In the genomic region with DNA sequence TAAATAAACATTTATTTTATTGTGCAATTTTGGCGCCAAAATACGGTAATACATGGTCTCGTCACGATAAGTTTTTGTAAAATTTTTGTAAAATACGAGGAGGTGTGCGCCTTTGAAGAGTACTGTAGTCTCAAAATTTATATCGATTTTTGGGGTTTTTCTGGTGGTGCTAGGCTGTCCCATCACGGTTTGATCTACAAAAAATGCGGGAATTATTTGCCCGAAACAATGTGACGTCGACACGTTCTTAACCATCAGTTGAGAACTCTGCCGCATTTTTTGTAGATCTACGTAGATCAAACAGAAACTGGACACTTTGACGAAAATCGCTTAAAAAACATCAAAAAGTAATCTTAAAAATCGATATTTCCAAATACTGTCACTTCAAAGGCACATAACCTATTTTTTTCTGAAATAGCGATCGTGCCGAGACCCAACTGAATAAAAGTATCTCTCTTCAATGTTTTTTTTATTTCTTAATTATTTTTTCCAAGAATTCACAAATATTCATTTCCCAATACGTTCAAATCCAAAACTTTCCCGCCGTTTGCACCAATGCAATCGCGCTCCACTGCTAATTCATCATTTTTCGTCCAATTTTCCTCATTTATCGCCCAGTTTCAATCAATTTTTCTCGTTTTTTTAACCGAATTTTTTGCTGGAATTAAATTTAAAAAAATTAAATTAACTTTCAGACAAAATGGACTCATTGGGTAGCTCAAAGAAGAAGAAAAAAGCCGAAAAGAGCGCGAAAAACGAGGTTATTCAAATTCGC, we compare ENCODE assay signal across 4 worm cellular contexts.
A peak's percentile ranks its signal among the peaks of the same experiment; 100 is the strongest.
TF ChIP-seq lines count a peak whose summit lies in the region.

pqn-80 (plus strand) TSS at position 694 of the 775 bp plus-strand sequence.

TF ChIP-seq in whole organism, L1 larva, 84 proteins besides CTCF, POLR2A, EP300 and RAD21 (continued from another document and continues in another):
- TF ChIP-seq snu-23 (GFP tag; optimal IDR thresholded peaks at IDR 0.05; lab: Kevin White, UChicago) = peak; percentile 74
- no peak for TF ChIP-seq hlh-17 (GFP tag; optimal IDR thresholded peaks at IDR 0.05; lab: Kevin White, UChicago; ENCODE audit: borderline replicate concordance)
- no peak for TF ChIP-seq ets-5 (GFP tag; IDR thresholded peaks at IDR 0.05; lab: Robert Waterston, UW)
- TF ChIP-seq ceh-8 (GFP tag; optimal IDR thresholded peaks at IDR 0.05; lab: Kevin White, UChicago) = no peak
- no peak for TF ChIP-seq pqm-1 (tag; optimal IDR thresholded peaks at IDR 0.05; lab: Kevin White, UChicago)
- peak; percentile 65 for TF ChIP-seq C16A3.4 (tag; optimal IDR thresholded peaks at IDR 0.05; lab: Kevin White, UChicago)
- no peak for TF ChIP-seq ces-1 (GFP tag; optimal IDR thresholded peaks at IDR 0.05; lab: Kevin White, UChicago)
- no peak for TF ChIP-seq zip-4 (GFP tag; optimal IDR thresholded peaks at IDR 0.05; lab: Kevin White, UChicago)
- no peak for TF ChIP-seq isw-1 (GFP tag; IDR thresholded peaks at IDR 0.05; lab: Robert Waterston, UW)
- TF ChIP-seq lsy-2 (tag; optimal IDR thresholded peaks at IDR 0.05; lab: Kevin White, UChicago) = peak; percentile 69 to 85
- TF ChIP-seq nhr-20 (tag; optimal IDR thresholded peaks at IDR 0.05; lab: Kevin White, UChicago) = peak; percentile 64
- TF ChIP-seq ceh-90 (tag; optimal IDR thresholded peaks at IDR 0.05; lab: Kevin White, UChicago) = no peak
- TF ChIP-seq elt-2 (tag; optimal IDR thresholded peaks at IDR 0.05; lab: Kevin White, UChicago) = no peak
- no peak for TF ChIP-seq aha-1 (tag; optimal IDR thresholded peaks at IDR 0.05; lab: Kevin White, UChicago)
- no peak for TF ChIP-seq ama-1 (optimal IDR thresholded peaks at IDR 0.05; lab: Kevin White, UChicago)
- TF ChIP-seq pax-3 (tag; optimal IDR thresholded peaks at IDR 0.05; lab: Kevin White, UChicago) = no peak
- TF ChIP-seq mef-2 (tag; optimal IDR thresholded peaks at IDR 0.05; lab: Kevin White, UChicago) = no peak
- peak; percentile 23 for TF ChIP-seq ztf-4 (tag; optimal IDR thresholded peaks at IDR 0.05; lab: Kevin White, UChicago)
- TF ChIP-seq dpl-1 (GFP tag; optimal IDR thresholded peaks at IDR 0.05; lab: Kevin White, UChicago) = peak; percentile 93 to 96 (median 95)
- no peak for TF ChIP-seq snpc-4 (tag; optimal IDR thresholded peaks at IDR 0.05; lab: Kevin White, UChicago)
- TF ChIP-seq aly-2 (tag; optimal IDR thresholded peaks at IDR 0.05; lab: Kevin White, UChicago) = peak; percentile 32
- TF ChIP-seq unc-30 (tag; optimal IDR thresholded peaks at IDR 0.05; lab: Kevin White, UChicago) = no peak
- no peak for TF ChIP-seq unc-98 (GFP tag; IDR thresholded peaks at IDR 0.05; lab: Robert Waterston, UW)
- no peak for TF ChIP-seq lin-14 (GFP tag; optimal IDR thresholded peaks at IDR 0.05; lab: Kevin White, UChicago)
- TF ChIP-seq zag-1 (tag; optimal IDR thresholded peaks at IDR 0.05; lab: Kevin White, UChicago) = no peak
- peak; percentile 93 to 97 for TF ChIP-seq lin-35 (GFP tag; optimal IDR thresholded peaks at IDR 0.05; lab: Kevin White, UChicago)
- TF ChIP-seq hlh-4 (tag; optimal IDR thresholded peaks at IDR 0.05; lab: Kevin White, UChicago) = no peak
- TF ChIP-seq mep-1 (tag; optimal IDR thresholded peaks at IDR 0.05; lab: Kevin White, UChicago) = peak; percentile 65
- TF ChIP-seq nhr-12 (tag; optimal IDR thresholded peaks at IDR 0.05; lab: Kevin White, UChicago) = no peak
- no peak for TF ChIP-seq nhr-11 (tag; optimal IDR thresholded peaks at IDR 0.05; lab: Kevin White, UChicago)
- no peak for TF ChIP-seq nhr-84 (tag; optimal IDR thresholded peaks at IDR 0.05; lab: Kevin White, UChicago)
- peak; percentile 67 for TF ChIP-seq unc-130 (tag; optimal IDR thresholded peaks at IDR 0.05; lab: Kevin White, UChicago)

TF ChIP-seq in whole organism, L2 larva, 48 proteins besides CTCF, POLR2A, EP300 and RAD21 (continued from another document):
- peak; percentile 24 for TF ChIP-seq crh-2 (tag; optimal IDR thresholded peaks at IDR 0.05; lab: Kevin White, UChicago)
- peak; percentile 4 for TF ChIP-seq snpc-4 (tag; optimal IDR thresholded peaks at IDR 0.05; lab: Kevin White, UChicago)
- TF ChIP-seq mab-5 (tag; optimal IDR thresholded peaks at IDR 0.05; lab: Kevin White, UChicago) = peak; percentile 26
- TF ChIP-seq C34F6.9 (tag; optimal IDR thresholded peaks at IDR 0.05; lab: Kevin White, UChicago) = peak; percentile 56
- no peak for TF ChIP-seq ceh-82 (tag; optimal IDR thresholded peaks at IDR 0.05; lab: Kevin White, UChicago)
- TF ChIP-seq gmeb-1 (tag; optimal IDR thresholded peaks at IDR 0.05; lab: Kevin White, UChicago) = peak; percentile 94
TF ChIP-seq in whole organism, L2 larva: peak in this region for 14.

TF ChIP-seq in whole organism, L4 larva, 104 proteins besides CTCF, POLR2A, EP300 and RAD21 (continued from another document):
- no peak for TF ChIP-seq egl-43 (GFP tag; IDR thresholded peaks at IDR 0.05; lab: Robert Waterston, UW)
- peak; percentile 22 for TF ChIP-seq dve-1 (tag; optimal IDR thresholded peaks at IDR 0.05; lab: Kevin White, UChicago; ENCODE audit: insufficient read depth)
- no peak for TF ChIP-seq arid-1 (GFP tag; conservative IDR thresholded peaks at IDR 0.05; lab: Robert Waterston, UW)
- no peak for TF ChIP-seq ces-1 (GFP tag; optimal IDR thresholded peaks at IDR 0.05; lab: Kevin White, UChicago)
- 0 out of 2 replicates have a peak, but pooled peaks have one; percentile 38 for TF ChIP-seq mdt-29 (GFP tag; IDR thresholded peaks at IDR 0.05; lab: Robert Waterston, UW)
- TF ChIP-seq zfp-2 (tag; optimal IDR thresholded peaks at IDR 0.05; lab: Kevin White, UChicago) = no peak
- TF ChIP-seq cey-2 (tag; optimal IDR thresholded peaks at IDR 0.05; lab: Kevin White, UChicago; ENCODE audit: borderline replicate concordance, insufficient read depth) = no peak
- TF ChIP-seq pqm-1 (tag; optimal IDR thresholded peaks at IDR 0.05; lab: Kevin White, UChicago) = no peak
- no peak for TF ChIP-seq nhr-11 (tag; optimal IDR thresholded peaks at IDR 0.05; lab: Kevin White, UChicago)
- TF ChIP-seq lin-1 (GFP tag; IDR thresholded peaks at IDR 0.05; lab: Robert Waterston, UW) = no peak
- no peak for TF ChIP-seq duxl-1 (tag; optimal IDR thresholded peaks at IDR 0.05; lab: Kevin White, UChicago; ENCODE audit: poor library complexity)
- TF ChIP-seq nhr-25 (tag; optimal IDR thresholded peaks at IDR 0.05; lab: Kevin White, UChicago; ENCODE audit: borderline replicate concordance, insufficient read depth) = no peak
- no peak for TF ChIP-seq nhr-41 (GFP tag; IDR thresholded peaks at IDR 0.05; lab: Robert Waterston, UW)
- TF ChIP-seq jun-1 (tag; optimal IDR thresholded peaks at IDR 0.05; lab: Kevin White, UChicago) = no peak
- peak; percentile 45 for TF ChIP-seq mep-1 (tag; optimal IDR thresholded peaks at IDR 0.05; lab: Kevin White, UChicago)
- no peak for TF ChIP-seq aly-2 (tag; optimal IDR thresholded peaks at IDR 0.05; lab: Kevin White, UChicago)
- no peak for TF ChIP-seq lim-7 (GFP tag; IDR thresholded peaks at IDR 0.05; lab: Robert Waterston, UW)
- TF ChIP-seq ceh-44 (GFP tag; IDR thresholded peaks at IDR 0.05; lab: Robert Waterston, UW) = no peak
- peak; percentile 48 for TF ChIP-seq hlh-30 (tag; optimal IDR thresholded peaks at IDR 0.05; lab: Kevin White, UChicago; ENCODE audit: insufficient read depth)
- peak; percentile 11 for TF ChIP-seq rbr-2 (tag; optimal IDR thresholded peaks at IDR 0.05; lab: Kevin White, UChicago)
- TF ChIP-seq gei-8 (GFP tag; optimal IDR thresholded peaks at IDR 0.05; lab: Kevin White, UChicago) = no peak
- peak; percentile 64 for TF ChIP-seq mes-2 (tag; optimal IDR thresholded peaks at IDR 0.05; lab: Kevin White, UChicago; ENCODE audit: poor library complexity, severe bottlenecking)
- no peak for TF ChIP-seq tag-97 (GFP tag; IDR thresholded peaks at IDR 0.05; lab: Robert Waterston, UW)
- peak in 1 of 2 experiments; percentile 84 for TF ChIP-seq lsy-2 (tag; optimal IDR thresholded peaks at IDR 0.05; lab: Kevin White, UChicago)
- TF ChIP-seq hmg-1.1 (GFP tag; IDR thresholded peaks at IDR 0.05; lab: Robert Waterston, UW) = peak; percentile 20; the same call in 1 of the 2 replicates
- TF ChIP-seq nhr-6 (tag; optimal IDR thresholded peaks at IDR 0.05; lab: Kevin White, UChicago) = peak; percentile 8
- no peak for TF ChIP-seq spr-1 (tag; optimal IDR thresholded peaks at IDR 0.05; lab: Kevin White, UChicago)
- TF ChIP-seq dmd-9 (GFP tag; IDR thresholded peaks at IDR 0.05; lab: Robert Waterston, UW) = 0 out of 2 replicates have a peak, but pooled peaks have one; percentile 30
- TF ChIP-seq lin-13 (GFP tag; optimal IDR thresholded peaks at IDR 0.05; lab: Kevin White, UChicago) = peak; percentile 9
- no peak for TF ChIP-seq ZK546.5 (tag; optimal IDR thresholded peaks at IDR 0.05; lab: Kevin White, UChicago)
- no peak for TF ChIP-seq F37D6.2 (tag; optimal IDR thresholded peaks at IDR 0.05; lab: Kevin White, UChicago)
- TF ChIP-seq nhr-42 (GFP tag; IDR thresholded peaks at IDR 0.05; lab: Robert Waterston, UW) = no peak
- TF ChIP-seq pha-4 (GFP tag; IDR thresholded peaks at IDR 0.05; lab: Robert Waterston, UW) = no peak
- no peak for TF ChIP-seq pha-4 (tag; optimal IDR thresholded peaks at IDR 0.05; lab: Kevin White, UChicago)
- TF ChIP-seq F26F4.8 (GFP tag; conservative IDR thresholded peaks at IDR 0.05; lab: Robert Waterston, UW) = no peak
- peak; percentile 96 for TF ChIP-seq lin-38 (GFP tag; IDR thresholded peaks at IDR 0.05; lab: Robert Waterston, UW)
- peak; percentile 68 for TF ChIP-seq aha-1 (tag; lab: Kevin White, UChicago)
- no peak for TF ChIP-seq nhr-48 (tag; optimal IDR thresholded peaks at IDR 0.05; lab: Kevin White, UChicago)
- TF ChIP-seq nhr-102 (tag; optimal IDR thresholded peaks at IDR 0.05; lab: Kevin White, UChicago) = no peak
- TF ChIP-seq unc-62 (GFP tag; optimal IDR thresholded peaks at IDR 0.05 in 1 of 2; lab: Kevin White, UChicago) = peak in 1 of 2 experiments; percentile 36
- TF ChIP-seq unc-62 (tag; optimal IDR thresholded peaks at IDR 0.05; lab: Kevin White, UChicago) = no peak
- no peak for TF ChIP-seq unc-39 (tag; optimal IDR thresholded peaks at IDR 0.05; lab: Kevin White, UChicago)
- no peak for TF ChIP-seq zag-1 (tag; optimal IDR thresholded peaks at IDR 0.05; lab: Kevin White, UChicago)

TF ChIP-seq in whole organism, young adult, 124 proteins besides CTCF, POLR2A, EP300 and RAD21 (continued from another document):
- TF ChIP-seq Y53G8AR.9 (GFP tag; conservative IDR thresholded peaks at IDR 0.05; lab: Robert Waterston, UW) (0 out of 2 replicates have a peak, but pooled peaks have one; percentile 42), attf-6 (GFP tag; IDR thresholded peaks at IDR 0.05; lab: Robert Waterston, UW) (no peak), madf-3 (GFP tag; IDR thresholded peaks at IDR 0.05; lab: Robert Waterston, UW) (0 out of 2 replicates have a peak, but pooled peaks have one; percentile 35), ama-1 (optimal IDR thresholded peaks at IDR 0.05; lab: Kevin White, UChicago) (no peak), ama-1 (GFP tag; optimal IDR thresholded peaks at IDR 0.05; lab: Kevin White, UChicago) (no peak), nhr-120 (GFP tag; IDR thresholded peaks at IDR 0.05; lab: Robert Waterston, UW) (no peak), sptf-2 (GFP tag; optimal IDR thresholded peaks at IDR 0.05; lab: Kevin White, UChicago) (no peak), lin-54 (GFP tag; optimal IDR thresholded peaks at IDR 0.05; lab: Kevin White, UChicago) (peak; percentile 74), F22D6.2 (tag; optimal IDR thresholded peaks at IDR 0.05; lab: Kevin White, UChicago) (no peak), snpc-4 (GFP tag; optimal IDR thresholded peaks at IDR 0.05; lab: Kevin White, UChicago) (no peak), snpc-4 (tag; optimal IDR thresholded peaks at IDR 0.05; lab: Kevin White, UChicago) (no peak), rec-8 (tag; optimal IDR thresholded peaks at IDR 0.05; lab: Kevin White, UChicago) (no peak), dpff-1 (tag; optimal IDR thresholded peaks at IDR 0.05; lab: Kevin White, UChicago) (no peak), mes-4 (tag; optimal IDR thresholded peaks at IDR 0.05; lab: Kevin White, UChicago) (no peak), pbrm-1 (GFP tag; IDR thresholded peaks at IDR 0.05; lab: Robert Waterston, UW) (0 out of 2 replicates have a peak, but pooled peaks have one; percentile 22), let-526 (GFP tag; IDR thresholded peaks at IDR 0.05; lab: Robert Waterston, UW) (no peak), F39B2.1 (GFP tag; IDR thresholded peaks at IDR 0.05; lab: Robert Waterston, UW) (no peak), dox-1 (GFP tag; IDR thresholded peaks at IDR 0.05; lab: Robert Waterston, UW) (no peak), K12H6.12 (tag; optimal IDR thresholded peaks at IDR 0.05; lab: Kevin White, UChicago) (no peak), snpc-3.4 (tag; optimal IDR thresholded peaks at IDR 0.05; lab: Kevin White, UChicago) (no peak), madf-8 (GFP tag; conservative IDR thresholded peaks at IDR 0.05; lab: Robert Waterston, UW) (peak; percentile 60), rpc-1 (optimal IDR thresholded peaks at IDR 0.05; lab: Kevin White, UChicago) (no peak), rpc-1 (tag; optimal IDR thresholded peaks at IDR 0.05; lab: Kevin White, UChicago) (no peak), dpl-1 (GFP tag; optimal IDR thresholded peaks at IDR 0.05; lab: Kevin White, UChicago) (peak; percentile 68), lin-26 (GFP tag; IDR thresholded peaks at IDR 0.05; lab: Robert Waterston, UW) (no peak), ceh-91 (GFP tag; IDR thresholded peaks at IDR 0.05; lab: Robert Waterston, UW) (no peak), B0261.1 (tag; optimal IDR thresholded peaks at IDR 0.05; lab: Kevin White, UChicago) (no peak), D2030.7 (GFP tag; IDR thresholded peaks at IDR 0.05; lab: Robert Waterston, UW) (0 out of 2 replicates have a peak, but pooled peaks have one; percentile 13), ceh-100 (GFP tag; IDR thresholded peaks at IDR 0.05; lab: Robert Waterston, UW) (no peak), aptf-3 (GFP tag; IDR thresholded peaks at IDR 0.05; lab: Robert Waterston, UW) (no peak), lir-1 (GFP tag; conservative IDR thresholded peaks at IDR 0.05; lab: Robert Waterston, UW) (no peak; the same call in 1 of the 2 replicates), lin-40 (tag; optimal IDR thresholded peaks at IDR 0.05; lab: Kevin White, UChicago) (no peak)
